Fruit fly (Drosophila melanogaster) whole organism, adult: ENCODE results near the gene Sodh1.

ENCODE experiments used
- CG12768 ChIP-seq: fragments of 200-800 bp; sonication (Bioruptor generic); optimal IDR thresholded peaks from 2 replicates; lab custom pipeline; 2017; ENCODE audit warnings: missing biosample characterization, missing genetic modification characterization, mild to moderate bottlenecking, moderate library complexity, missing genetic modification reagents
- CG5204 ChIP-seq: fragments of 200-800 bp; sonication (Bioruptor generic); optimal IDR thresholded peaks from 2 replicates; lab custom pipeline; 2016; ENCODE audit warnings: missing biosample characterization, missing genetic modification characterization
- Crg-1 ChIP-seq: fragments of 200-800 bp; sonication (Bioruptor generic); optimal IDR thresholded peaks from 2 replicates; lab custom pipeline; 2016; ENCODE audit warnings: missing biosample characterization, missing genetic modification characterization
- bab1 ChIP-seq: fragments of 200-800 bp; sonication (Bioruptor generic); optimal IDR thresholded peaks from 3 replicates; lab custom pipeline; 2019; ENCODE audit warnings: missing biosample characterization, mild to moderate bottlenecking, missing genetic modification characterization, moderate library complexity
- kay ChIP-seq: fragments of 200-800 bp; sonication (Bioruptor generic); peaks from one replicate; lab custom pipeline; 2016; ENCODE audit warnings: missing biosample characterization, missing genetic modification characterization, borderline replicate concordance
- tj ChIP-seq: fragments of 200-800 bp; sonication (Bioruptor generic); optimal IDR thresholded peaks from 3 replicates; lab custom pipeline; 2017; ENCODE audit warnings: missing biosample characterization, mild to moderate bottlenecking, missing genetic modification characterization, moderate library complexity
- toe ChIP-seq: fragments of 200-800 bp; sonication (Bioruptor generic); optimal IDR thresholded peaks from 2 replicates; lab custom pipeline; 2016; ENCODE audit warnings: missing biosample characterization, missing genetic modification characterization

DNA sequence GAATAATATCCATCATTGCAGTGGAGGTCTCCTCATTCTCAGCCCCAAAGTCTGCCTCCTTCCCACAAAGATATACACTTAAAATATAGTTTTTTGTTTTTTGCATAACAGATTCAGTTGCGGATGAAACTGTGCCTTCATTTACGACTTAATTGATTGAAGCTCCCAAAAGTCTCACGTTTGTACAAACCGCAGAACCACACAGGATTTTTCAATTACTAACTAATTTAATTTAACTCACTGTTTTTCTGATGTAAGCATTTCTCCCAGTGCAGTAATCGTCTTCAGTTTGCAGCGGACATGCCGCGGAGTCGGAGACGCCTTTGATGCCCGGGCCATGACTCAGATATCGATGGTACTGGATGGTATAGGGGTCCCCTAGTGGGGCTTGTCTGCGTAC, 27.6 kb upstream of the Sodh1 start:
- TF ChIP-seq Crg-1 (GFP tag; lab: Kevin White, UChicago) (no peak), kay (no peak), CG12768 (GFP tag; lab: Kevin White, UChicago) (no peak), bab1 (GFP tag; lab: Kevin White, UChicago) (no peak), tj (GFP tag; lab: Kevin White, UChicago) (no peak), CG5204 (GFP tag; lab: Kevin White, UChicago) (no peak), toe (no peak)
